Worm (Caenorhabditis elegans) whole organism, young adult: Measurements from ENCODE around the gene C15C8.7.
A peak's percentile ranks its signal among the peaks of the same experiment; 100 is the strongest.

ENCODE experiments used
- B0019.2 ChIP-seq: fragments of 200-800 bp; sonication (Bioruptor generic); conservative IDR thresholded peaks from 2 replicates; pipeline ENCODE4 v1.3.6; 2022; ENCODE audit warnings: missing genetic modification reagents, missing genetic modification characterization, missing compliant biosample characterization
- B0035.1 ChIP-seq: sonication (generic microtip); optimal IDR thresholded peaks from 2 replicates; lab custom pipeline; 2016; ENCODE audit warnings: missing genetic modification characterization, mild to moderate bottlenecking, missing compliant biosample characterization, missing genotype, missing genetic modification reagents
- B0261.1 ChIP-seq: sonication (generic microtip); optimal IDR thresholded peaks from 2 replicates; lab custom pipeline; 2016; ENCODE audit warnings: mild to moderate bottlenecking, missing genetic modification characterization, moderate library complexity, missing compliant biosample characterization
- B0336.3 ChIP-seq: fragments of 200-800 bp; sonication (Bioruptor generic); IDR thresholded peaks from 2 replicates; pipeline ENCODE4 v1.3.6; 2022; ENCODE audit warnings: missing genetic modification characterization, missing compliant biosample characterization
- C06A6.2 ChIP-seq: fragments of 200-800 bp; sonication (Bioruptor generic); conservative IDR thresholded peaks from 2 replicates; pipeline ENCODE4 v1.3.6; 2022; ENCODE audit warnings: missing genetic modification characterization, missing compliant biosample characterization
- C17E4.6 ChIP-seq: fragments of 200-800 bp; sonication (Bioruptor generic); IDR thresholded peaks from 2 replicates; pipeline ENCODE4 v1.3.6; 2022; ENCODE audit warnings: missing genetic modification reagents, missing genetic modification characterization, missing compliant biosample characterization
- F37B4.10 ChIP-seq: fragments of 200-800 bp; sonication (Bioruptor generic); IDR thresholded peaks from 2 replicates; pipeline ENCODE4 v1.3.6; 2022; ENCODE audit warnings: missing genetic modification characterization, missing compliant biosample characterization
- F49E8.2 ChIP-seq: sonication (generic microtip); optimal IDR thresholded peaks from 3 replicates; lab custom pipeline; 2017; ENCODE audit warnings: missing genetic modification characterization, mild to moderate bottlenecking, missing compliant biosample characterization, antibody characterized with exemption, moderate library complexity; ENCODE audit not compliant: insufficient read depth
- F52B5.7 ChIP-seq: sonication (generic microtip); optimal IDR thresholded peaks from 2 replicates; lab custom pipeline; 2016; ENCODE audit warnings: mild to moderate bottlenecking, missing genetic modification characterization, missing compliant biosample characterization
- F57A8.1 ChIP-seq: fragments of 200-800 bp; sonication (Bioruptor generic); optimal IDR thresholded peaks from 2 replicates; lab custom pipeline; 2018; ENCODE audit warnings: mild to moderate bottlenecking, missing genetic modification characterization, moderate library complexity, missing compliant biosample characterization
- Y53G8AR.9 ChIP-seq: fragments of 200-800 bp; sonication (Bioruptor generic); conservative IDR thresholded peaks from 2 replicates; pipeline ENCODE4 v1.3.6; 2022; ENCODE audit warnings: missing genetic modification reagents, missing genetic modification characterization, missing compliant biosample characterization
- Y56A3A.18 ChIP-seq: fragments of 200-800 bp; sonication (Bioruptor generic); IDR thresholded peaks from 2 replicates; pipeline ENCODE4 v1.3.6; 2022; ENCODE audit warnings: missing genetic modification reagents, missing genetic modification characterization, missing compliant biosample characterization
- Y67H2A.10 ChIP-seq: fragments of 200-800 bp; sonication (Bioruptor generic); conservative IDR thresholded peaks from 2 replicates; pipeline ENCODE4 v1.3.6; 2022; ENCODE audit warnings: missing genetic modification reagents, missing genetic modification characterization, missing compliant biosample characterization
- athp-1 ChIP-seq: sonication (generic microtip); optimal IDR thresholded peaks from 2 replicates; lab custom pipeline; 2017; ENCODE audit warnings: mild to moderate bottlenecking, missing genetic modification characterization, missing compliant biosample characterization
- attf-3 ChIP-seq: fragments of 200-800 bp; sonication (Bioruptor generic); conservative IDR thresholded peaks from 2 replicates; pipeline ENCODE4 v1.3.6; 2022; ENCODE audit warnings: missing genetic modification reagents, missing genetic modification characterization, missing compliant biosample characterization
- attf-6 ChIP-seq: fragments of 200-800 bp; sonication (Bioruptor generic); IDR thresholded peaks from 2 replicates; pipeline ENCODE4 v1.3.6; 2022; ENCODE audit warnings: missing genetic modification reagents, missing genetic modification characterization, missing compliant biosample characterization
- bed-2 ChIP-seq: fragments of 200-800 bp; sonication (Bioruptor generic); IDR thresholded peaks from 2 replicates; pipeline ENCODE4 v1.3.6; 2022; ENCODE audit warnings: missing genetic modification reagents, missing genetic modification characterization, missing compliant biosample characterization
- cebp-1 ChIP-seq, 2 experiments: fragments of 200-800 bp in 1 of 2; sonication (Bioruptor generic) in 1 of 2; sonication (generic microtip) in 1 of 2; IDR thresholded peaks in 1 of 2; optimal IDR thresholded peaks in 1 of 2; 2 replicates each; pipeline versions ENCODE4 v1.3.6 to Lab custom; 2017 to 2022; ENCODE audit warnings: missing compliant biosample characterization in 2 of 2, missing genetic modification characterization in 2 of 2, mild to moderate bottlenecking in 1 of 2, missing genetic modification reagents in 1 of 2, moderate library complexity in 1 of 2
- ceh-100 ChIP-seq: fragments of 200-800 bp; sonication (Bioruptor generic); IDR thresholded peaks from 2 replicates; pipeline ENCODE4 v1.3.6; 2022; ENCODE audit warnings: missing genetic modification reagents, missing genetic modification characterization, missing compliant biosample characterization
- ceh-58 ChIP-seq: fragments of 200-800 bp; sonication (Bioruptor generic); IDR thresholded peaks from 2 replicates; pipeline ENCODE4 v1.3.6; 2022; ENCODE audit warnings: missing genetic modification characterization, missing compliant biosample characterization
- dpl-1 ChIP-seq: fragments of 150-350 bp; optimal IDR thresholded peaks from 2 replicates; lab custom pipeline; 2014; ENCODE audit warnings: missing biosample characterization, missing genetic modification reagents, missing genetic modification characterization
- efl-1 ChIP-seq: fragments of 150-350 bp; optimal IDR thresholded peaks from 2 replicates; lab custom pipeline; 2014; ENCODE audit warnings: missing biosample characterization, missing genetic modification reagents, missing genetic modification characterization
- egl-44 ChIP-seq: fragments of 200-800 bp; sonication (Bioruptor generic); IDR thresholded peaks from 2 replicates; pipeline ENCODE4 v1.3.6; 2022; ENCODE audit warnings: missing genetic modification reagents, missing genetic modification characterization, missing compliant biosample characterization
- hmg-1.2 ChIP-seq: fragments of 200-800 bp; sonication (Bioruptor generic); IDR thresholded peaks from 2 replicates; pipeline ENCODE4 v1.3.6; 2022; ENCODE audit warnings: missing genetic modification reagents, missing genetic modification characterization, missing compliant biosample characterization
- hmg-20 ChIP-seq: fragments of 200-800 bp; sonication (Bioruptor generic); IDR thresholded peaks from 2 replicates; pipeline ENCODE4 v1.3.6; 2022; ENCODE audit warnings: missing genetic modification reagents, missing genetic modification characterization, missing compliant biosample characterization
- hsf-1 ChIP-seq: fragments of 200-800 bp; sonication (Bioruptor generic); IDR thresholded peaks from 2 replicates; pipeline ENCODE4 v1.3.6; 2022; ENCODE audit warnings: missing genetic modification reagents, missing genetic modification characterization, missing compliant biosample characterization
- lin-26 ChIP-seq: fragments of 200-800 bp; sonication (Bioruptor generic); IDR thresholded peaks from 2 replicates; pipeline ENCODE4 v1.3.6; 2022; ENCODE audit warnings: missing genetic modification reagents, missing genetic modification characterization, missing compliant biosample characterization
- lin-40 ChIP-seq: sonication (generic microtip); optimal IDR thresholded peaks from 2 replicates; lab custom pipeline; 2016; ENCODE audit warnings: missing genetic modification characterization, mild to moderate bottlenecking, missing compliant biosample characterization, missing genotype, missing genetic modification reagents
- lir-1 ChIP-seq: fragments of 200-800 bp; sonication (Bioruptor generic); conservative IDR thresholded peaks from 2 replicates; pipeline ENCODE4 v1.3.6; 2022; ENCODE audit warnings: missing genetic modification reagents, missing genetic modification characterization, missing compliant biosample characterization
- mel-28 ChIP-seq: sonication (generic microtip); optimal IDR thresholded peaks from 2 replicates; lab custom pipeline; 2016; ENCODE audit warnings: borderline replicate concordance, mild to moderate bottlenecking, missing genetic modification characterization, missing compliant biosample characterization
- mxl-1 ChIP-seq: sonication (generic microtip); optimal IDR thresholded peaks from 2 replicates; lab custom pipeline; 2016; ENCODE audit warnings: missing genetic modification characterization, missing compliant biosample characterization
- nfya-2 ChIP-seq: fragments of 200-800 bp; sonication (Bioruptor generic); IDR thresholded peaks from 2 replicates; pipeline ENCODE4 v1.3.6; 2022; ENCODE audit warnings: missing genetic modification reagents, missing genetic modification characterization, missing compliant biosample characterization
- nhr-120 ChIP-seq: fragments of 200-800 bp; sonication (Bioruptor generic); IDR thresholded peaks from 2 replicates; pipeline ENCODE4 v1.3.6; 2022; ENCODE audit warnings: missing genetic modification characterization, missing compliant biosample characterization
- nhr-179 ChIP-seq: sonication (generic microtip); optimal IDR thresholded peaks from 2 replicates; lab custom pipeline; 2016; ENCODE audit warnings: mild to moderate bottlenecking, missing genetic modification characterization, missing compliant biosample characterization
- nhr-27 ChIP-seq: fragments of 200-800 bp; sonication (Bioruptor generic); optimal IDR thresholded peaks from 2 replicates; lab custom pipeline; 2018; ENCODE audit warnings: mild to moderate bottlenecking, missing genetic modification characterization, moderate library complexity, missing compliant biosample characterization
- nhr-80 ChIP-seq: sonication (generic microtip); optimal IDR thresholded peaks from 2 replicates; lab custom pipeline; 2016; ENCODE audit warnings: missing genetic modification characterization, missing compliant biosample characterization
- pbrm-1 ChIP-seq: fragments of 200-800 bp; sonication (Bioruptor generic); IDR thresholded peaks from 2 replicates; pipeline ENCODE4 v1.3.6; 2022; ENCODE audit warnings: missing genetic modification reagents, missing genetic modification characterization, missing compliant biosample characterization
- rcor-1 ChIP-seq: fragments of 200-800 bp; sonication (Bioruptor generic); IDR thresholded peaks from 2 replicates; pipeline ENCODE4 v1.3.6; 2022; ENCODE audit warnings: missing genetic modification reagents, missing genetic modification characterization, missing compliant biosample characterization
- snpc-3.4 ChIP-seq: sonication (generic microtip); optimal IDR thresholded peaks from 2 replicates; lab custom pipeline; 2017; ENCODE audit warnings: missing genetic modification characterization, mild to moderate bottlenecking, missing compliant biosample characterization, antibody characterized with exemption, moderate library complexity, missing genotype, missing genetic modification reagents
- tlf-1 ChIP-seq: fragments of 200-800 bp; sonication (Bioruptor generic); optimal IDR thresholded peaks from 2 replicates; lab custom pipeline; 2018; ENCODE audit warnings: mild to moderate bottlenecking, missing genetic modification characterization, missing compliant biosample characterization
- unc-130 ChIP-seq: sonication (generic microtip); optimal IDR thresholded peaks from 2 replicates; lab custom pipeline; 2016; ENCODE audit warnings: missing genetic modification reagents, missing genetic modification characterization, missing compliant biosample characterization
- ztf-6 ChIP-seq: fragments of 200-800 bp; sonication (Bioruptor generic); IDR thresholded peaks from 2 replicates; pipeline ENCODE4 v1.3.6; 2022; ENCODE audit warnings: missing genetic modification reagents, missing genetic modification characterization, missing compliant biosample characterization

C15C8.7 gene

DNA sequence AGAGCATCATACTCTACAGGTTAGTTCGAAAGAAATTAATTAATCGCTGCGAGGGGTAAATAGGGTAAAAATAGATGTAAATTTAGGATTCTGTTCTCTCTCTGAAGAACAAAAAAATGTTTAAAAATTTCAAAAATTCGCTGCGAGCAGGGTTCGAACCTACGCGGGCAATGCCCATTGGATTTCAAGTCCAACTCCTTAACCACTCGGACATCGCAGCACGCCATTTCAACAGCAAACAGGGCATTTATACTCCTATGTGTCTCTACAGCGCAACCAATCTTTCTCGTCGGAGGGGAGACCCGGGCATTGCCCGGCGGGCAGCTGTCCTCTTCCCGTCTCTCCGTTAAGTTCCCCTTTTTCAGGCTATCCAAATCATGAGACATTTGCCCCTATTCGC, 35.4 kb upstream of the C15C8.7 start (continued):
- TF ChIP-seq hmg-1.2 (GFP tag; lab: Robert Waterston, UW): peak; percentile 76
- TF ChIP-seq cebp-1 (GFP tag; IDR thresholded peaks at IDR 0.05; lab: Robert Waterston, UW): 0 out of 2 replicates have a peak, but pooled peaks have one; percentile 60
- no peak for TF ChIP-seq cebp-1 (tag; optimal IDR thresholded peaks at IDR 0.05; lab: Kevin White, UChicago)
- TF ChIP-seq lin-40 (tag; lab: Kevin White, UChicago): peak; percentile 14
- TF ChIP-seq F57A8.1 (GFP tag; lab: Kevin White, UChicago): peak; percentile 68
- TF ChIP-seq bed-2 (GFP tag; lab: Robert Waterston, UW): no peak
- TF ChIP-seq Y56A3A.18 (GFP tag; lab: Robert Waterston, UW): peak; percentile 79
- no peak for TF ChIP-seq B0035.1
- no peak for TF ChIP-seq B0019.2 (GFP tag; lab: Robert Waterston, UW)
- TF ChIP-seq ceh-58 (GFP tag; lab: Robert Waterston, UW): peak; percentile 83; the same call in 1 of the 2 replicates
- TF ChIP-seq, all 124 proteins: peak for 73

DNA sequence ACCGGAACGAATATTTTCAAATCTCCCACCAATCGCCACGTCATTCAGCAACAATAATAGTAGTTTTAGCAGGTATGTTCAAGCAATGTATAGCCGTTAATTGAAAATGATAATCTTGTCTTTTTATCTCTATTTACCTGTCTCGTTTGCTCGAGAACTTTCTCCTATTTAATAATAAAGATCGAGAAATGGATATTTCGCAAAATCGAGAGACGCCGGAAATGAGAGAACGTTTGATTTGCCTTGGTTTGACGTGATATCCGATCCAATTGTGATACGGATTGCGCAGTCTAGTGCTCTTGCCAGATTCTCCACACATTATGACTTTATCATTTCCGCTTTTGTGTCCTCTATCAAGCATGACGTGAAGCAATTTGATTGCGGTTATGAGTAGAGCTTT, 29.0 kb upstream of the C15C8.7 start:
- no peak for TF ChIP-seq nhr-27 (tag; lab: Kevin White, UChicago)
- no peak for TF ChIP-seq egl-44 (GFP tag; lab: Robert Waterston, UW)
- no peak for TF ChIP-seq ceh-100
- TF ChIP-seq Y67H2A.10: no peak
- TF ChIP-seq dpl-1 (GFP tag; lab: Kevin White, UChicago): no peak
- no peak for TF ChIP-seq C17E4.6
- no peak for TF ChIP-seq C06A6.2 (GFP tag; lab: Robert Waterston, UW)
- TF ChIP-seq athp-1: no peak
- no peak for TF ChIP-seq pbrm-1 (GFP tag; lab: Robert Waterston, UW)
- TF ChIP-seq hsf-1 (GFP tag; lab: Robert Waterston, UW): no peak

DNA sequence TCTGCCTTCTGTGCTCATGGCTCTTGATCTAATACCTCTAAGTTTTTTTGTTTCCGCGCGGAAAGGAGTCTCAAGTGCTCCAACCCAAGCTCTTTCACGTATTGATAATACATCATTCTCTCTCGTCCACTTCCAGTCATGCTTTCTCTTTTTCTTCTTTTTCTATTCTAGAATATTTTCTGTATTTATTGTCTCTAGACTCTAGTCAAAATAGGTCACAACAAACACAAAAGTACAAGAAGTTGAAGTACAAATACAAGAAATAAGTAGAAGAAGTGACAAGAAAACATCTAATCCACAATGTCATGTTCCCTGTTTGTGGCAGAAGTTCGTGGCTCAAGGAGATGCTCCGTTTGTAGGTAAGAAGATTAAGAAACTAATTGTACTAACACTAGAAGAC, 28.4 kb upstream of the C15C8.7 start, which contains the start of gene ZC455.1:
ZC455.1 (plus strand) TSS at position 301 of the 400 bp plus-strand sequence.
- TF ChIP-seq ceh-100: no peak
- no peak for TF ChIP-seq lir-1
- TF ChIP-seq pbrm-1 (GFP tag; lab: Robert Waterston, UW): no peak
- TF ChIP-seq F52B5.7 (tag; lab: Kevin White, UChicago): no peak
- no peak for TF ChIP-seq attf-3 (GFP tag; lab: Robert Waterston, UW)
- TF ChIP-seq ztf-6 (GFP tag; lab: Robert Waterston, UW): no peak
- TF ChIP-seq nfya-2 (GFP tag; lab: Robert Waterston, UW): no peak

DNA sequence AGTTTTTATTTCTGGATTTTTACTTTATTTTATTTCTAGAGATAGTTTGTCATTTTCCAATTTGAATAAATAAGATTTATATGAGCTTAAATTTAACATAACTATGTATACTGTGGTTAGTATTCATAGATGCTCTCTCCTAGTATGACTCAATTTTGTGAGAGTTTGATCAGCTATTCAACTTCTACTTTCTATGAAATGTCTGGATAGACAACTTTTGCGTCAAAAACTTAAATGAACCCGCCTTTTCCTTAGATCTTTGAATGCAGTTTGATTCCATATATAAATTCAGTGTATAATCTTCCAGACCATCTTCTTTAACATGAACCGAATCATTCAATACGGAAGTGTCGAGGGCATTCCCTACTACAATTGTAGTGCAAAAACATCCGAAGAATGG, 24.1 kb upstream of the C15C8.7 start, which contains the start of gene srt-43:
srt-43 (plus strand) TSS at position 301 of the 400 bp plus-strand sequence.
- TF ChIP-seq snpc-3.4: no peak
- TF ChIP-seq nhr-179: no peak
- TF ChIP-seq mel-28 (tag; lab: Kevin White, UChicago): no peak
- no peak for TF ChIP-seq nhr-80
- no peak for TF ChIP-seq lin-26 (GFP tag; lab: Robert Waterston, UW)
- no peak for TF ChIP-seq rcor-1 (GFP tag; lab: Robert Waterston, UW)
- TF ChIP-seq tlf-1: no peak

DNA sequence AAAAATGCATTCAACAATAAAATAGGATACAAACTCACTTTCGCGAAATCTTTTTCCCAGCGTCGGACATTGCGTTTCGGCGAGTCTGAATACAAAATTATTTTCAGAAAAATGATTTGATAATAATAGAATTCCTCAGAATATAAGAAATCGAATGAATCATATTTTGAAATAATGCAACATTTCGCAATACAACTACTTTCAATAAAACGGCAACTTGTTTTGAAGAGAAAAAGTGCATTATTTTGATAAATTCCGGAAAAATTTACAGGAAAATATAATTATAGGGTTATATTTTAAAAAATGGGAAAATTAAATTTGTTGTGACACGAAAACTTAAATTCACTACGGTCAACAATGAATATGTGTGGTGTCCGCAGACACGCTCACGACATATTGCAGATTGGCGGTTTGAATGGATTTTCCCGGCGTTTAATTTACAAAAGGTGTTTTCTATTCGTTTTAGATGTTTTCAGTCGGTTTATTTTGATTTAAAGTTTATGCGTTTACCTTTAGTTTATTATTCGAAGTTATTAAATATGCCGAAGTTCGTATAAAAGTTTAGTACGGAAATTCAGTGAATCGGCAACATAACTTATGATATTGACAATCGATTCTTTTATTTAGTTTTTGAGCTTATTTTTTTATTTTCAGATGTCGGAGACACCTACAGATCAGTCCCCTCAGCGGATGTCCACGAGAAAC, 18.6 kb upstream of the C15C8.7 start, which contains the start of the genes abcf-1 and scc-3:
abcf-1 (minus strand) TSS at position 85 of the 705 bp plus-strand sequence.
scc-3 (plus strand) TSS at position 655 of the 705 bp plus-strand sequence.
- no peak for TF ChIP-seq F37B4.10
- TF ChIP-seq B0261.1 (tag; lab: Kevin White, UChicago): no peak
- TF ChIP-seq mxl-1 (tag; lab: Kevin White, UChicago): no peak
- no peak for TF ChIP-seq Y53G8AR.9 (GFP tag; lab: Robert Waterston, UW)
- no peak for TF ChIP-seq attf-6 (GFP tag; lab: Robert Waterston, UW)
- peak; percentile 91 for TF ChIP-seq efl-1 (GFP tag; lab: Kevin White, UChicago)
- TF ChIP-seq B0336.3: no peak
- TF ChIP-seq hmg-20: no peak
- TF ChIP-seq F52B5.7 (tag; lab: Kevin White, UChicago): no peak
- TF ChIP-seq unc-130 (GFP tag; lab: Kevin White, UChicago): no peak
- TF ChIP-seq F49E8.2 (tag; lab: Kevin White, UChicago): no peak
- no peak for TF ChIP-seq Y56A3A.18 (GFP tag; lab: Robert Waterston, UW)
- TF ChIP-seq B0035.1: no peak
- TF ChIP-seq nhr-120 (GFP tag; lab: Robert Waterston, UW): no peak
